Worm (Caenorhabditis elegans) whole organism, L3 larva: Measurements from ENCODE around the gene cdt-2.

Experiments
- aly-2 ChIP-seq: fragments of 150-350 bp; optimal IDR thresholded peaks from 2 replicates; lab custom pipeline; 2014; ENCODE audit warnings: missing biosample characterization, missing genetic modification characterization
- nhr-76 ChIP-seq: fragments of 150-350 bp; sonication (generic microtip); optimal IDR thresholded peaks from 5 replicates; lab custom pipeline; 2014; ENCODE audit warnings: missing biosample characterization, missing genetic modification characterization
- zag-1 ChIP-seq: fragments of 150-350 bp; optimal IDR thresholded peaks from 2 replicates; lab custom pipeline; 2014; ENCODE audit warnings: missing biosample characterization, missing genetic modification characterization
- ztf-11 ChIP-seq: fragments of 150-350 bp; optimal IDR thresholded peaks from 2 replicates; lab custom pipeline; 2014; ENCODE audit warnings: missing biosample characterization, missing genetic modification characterization

DNA sequence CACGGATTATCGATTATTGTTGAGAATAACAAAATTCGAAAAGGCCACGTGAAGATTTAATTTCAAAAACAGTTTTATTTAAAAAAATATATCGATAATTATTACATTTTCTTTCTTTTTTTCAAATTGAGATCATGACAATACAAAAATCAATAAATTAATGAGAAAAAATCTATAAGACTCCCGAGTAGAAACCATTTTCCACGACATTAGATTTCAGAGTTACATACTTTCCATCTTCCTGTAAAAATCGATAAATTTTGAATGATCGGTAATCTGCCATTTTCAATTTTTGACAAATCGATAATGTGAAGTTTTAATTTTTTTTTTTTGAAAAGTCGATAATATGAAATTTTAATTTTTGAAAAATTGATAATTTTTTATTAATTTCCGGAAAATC lies 45.2 kb downstream of the cdt-2 start, which contains the start of gene C30G7.3:
- TF ChIP-seq zag-1 (tag; lab: Kevin White, UChicago) (no peak), aly-2 (tag; lab: Kevin White, UChicago) (no peak), ztf-11 (tag; lab: Kevin White, UChicago) (no peak), nhr-76 (no peak)
